Worm (Caenorhabditis elegans) whole organism, young adult: ENCODE data around the gene F17C11.12.

Experiments used
- T07F8.4 ChIP-seq: sonication (generic microtip); optimal IDR thresholded peaks from 2 replicates; lab custom pipeline; 2016; ENCODE audit warnings: mild to moderate bottlenecking, missing genetic modification characterization, moderate library complexity, missing compliant biosample characterization
- ama-1 ChIP-seq, 3 experiments: fragments of 150-350 bp in 1 of 3; sonication (generic microtip) in 2 of 3; optimal IDR thresholded peaks; 2 replicates each; lab custom pipeline; 2014 to 2018; ENCODE audit warnings: missing biosample characterization in 2 of 3, missing genetic modification characterization in 2 of 3, missing genetic modification reagents in 2 of 3
- madf-10 ChIP-seq: sonication (generic microtip); optimal IDR thresholded peaks from 2 replicates; lab custom pipeline; 2016; ENCODE audit warnings: mild to moderate bottlenecking, missing genetic modification characterization, missing compliant biosample characterization
- nfya-2 ChIP-seq: fragments of 200-800 bp; sonication (Bioruptor generic); IDR thresholded peaks from 2 replicates; pipeline ENCODE4 v1.3.6; 2022; ENCODE audit warnings: missing genetic modification reagents, missing genetic modification characterization, missing compliant biosample characterization

DNA sequence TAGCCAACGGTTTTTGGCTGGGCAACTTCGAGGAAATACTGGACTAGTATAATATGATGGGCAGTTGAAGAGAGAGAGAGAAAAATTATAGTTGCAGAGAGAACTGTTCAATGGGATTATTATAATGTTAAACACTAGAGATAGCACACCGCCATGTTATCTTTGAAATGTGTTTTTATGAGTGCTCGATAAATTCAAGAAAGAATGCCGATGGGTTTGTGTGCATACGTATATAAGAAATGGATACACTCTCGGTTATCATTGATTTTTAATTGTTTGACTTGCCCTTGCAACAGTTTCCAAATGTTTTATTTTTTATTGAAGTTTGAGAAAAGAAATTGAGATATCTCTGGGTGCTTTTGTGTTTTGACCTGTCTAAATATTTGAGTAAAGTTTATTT lies at the start of gene F17C11.12:
- no peak for TF ChIP-seq nfya-2 (GFP tag; lab: Robert Waterston, UW)
- TF ChIP-seq T07F8.4 (tag; lab: Kevin White, UChicago): no peak
- no peak for TF ChIP-seq ama-1 (optimal IDR thresholded peaks at IDR 0.05; lab: Kevin White, UChicago)
- TF ChIP-seq ama-1 (GFP tag; optimal IDR thresholded peaks at IDR 0.05; lab: Kevin White, UChicago): no peak
- TF ChIP-seq madf-10: no peak
